Worm (Caenorhabditis elegans): ENCODE measurements around the gene Y5H2A.1.

DNA sequence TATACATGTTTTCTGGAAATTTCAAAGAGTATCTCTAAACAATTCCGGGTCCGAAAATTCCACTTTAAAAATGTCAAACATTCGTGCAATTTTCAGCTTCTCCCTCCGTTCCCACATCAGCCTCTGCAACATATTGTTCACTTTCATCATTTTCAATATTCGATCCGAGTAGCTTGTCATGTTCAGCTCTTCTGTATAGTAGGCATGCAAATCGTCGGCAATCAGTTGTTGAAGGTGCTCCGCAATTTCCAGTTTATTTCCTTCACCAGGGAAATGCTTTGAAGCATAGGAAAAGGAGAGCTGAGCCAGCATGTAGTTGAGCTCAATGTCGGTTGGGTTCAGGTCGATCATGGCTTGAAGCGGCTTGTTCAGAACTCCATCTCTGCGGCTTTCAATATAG lies 6.7 kb downstream of the Y5H2A.1 start:
- no peak for TF ChIP-seq elt-3 (tag; optimal IDR thresholded peaks at IDR 0.05)
- TF ChIP-seq nhr-237 (tag; optimal IDR thresholded peaks at IDR 0.05) = no peak
- no peak for TF ChIP-seq ces-1 (GFP tag; optimal IDR thresholded peaks at IDR 0.05)
- no peak for TF ChIP-seq nhr-12 (tag; optimal IDR thresholded peaks at IDR 0.05)
- TF ChIP-seq lin-13 (tag; optimal IDR thresholded peaks at IDR 0.05) = no peak
- TF ChIP-seq blmp-1 (tag; optimal IDR thresholded peaks at IDR 0.05) = no peak
- no peak for TF ChIP-seq ztf-11 (tag; optimal IDR thresholded peaks at IDR 0.05)
- TF ChIP-seq cnd-1 (tag; optimal IDR thresholded peaks at IDR 0.05) = no peak
- no peak for TF ChIP-seq hlh-1 (tag; optimal IDR thresholded peaks at IDR 0.05)
- no peak for TF ChIP-seq snpc-4 (tag; optimal IDR thresholded peaks at IDR 0.05)
- no peak for TF ChIP-seq nhr-28 (tag; optimal IDR thresholded peaks at IDR 0.05)
- no peak for TF ChIP-seq lsy-2 (tag; optimal IDR thresholded peaks at IDR 0.05)
- TF ChIP-seq zip-8 (tag; optimal IDR thresholded peaks at IDR 0.05) = no peak
